Worm (Caenorhabditis elegans) whole organism, L4 larva: ENCODE data around the gene bus-8B.
A peak's percentile ranks its signal among the peaks of the same experiment; 100 is the strongest.

Experiments used
- F26F4.8 ChIP-seq: fragments of 200-800 bp; sonication (Bioruptor generic); conservative IDR thresholded peaks from 2 replicates; pipeline ENCODE4 v1.3.6; 2022; ENCODE audit warnings: missing genetic modification characterization, missing compliant biosample characterization
- R02D3.7 ChIP-seq: fragments of 150-350 bp; sonication (generic microtip); optimal IDR thresholded peaks from 3 replicates; lab custom pipeline; 2014; ENCODE audit warnings: missing biosample characterization, missing genetic modification characterization
- T20F7.1 ChIP-seq: fragments of 200-800 bp; sonication (Bioruptor generic); optimal IDR thresholded peaks from 2 replicates; lab custom pipeline; 2018; ENCODE audit warnings: mild to moderate bottlenecking, missing genetic modification characterization, missing compliant biosample characterization
- T26A8.4 ChIP-seq: fragments of 200-800 bp; sonication (Bioruptor generic); IDR thresholded peaks from 2 replicates; pipeline ENCODE4 v1.3.6; 2022; ENCODE audit warnings: missing genetic modification characterization, missing compliant biosample characterization
- Y48G9A.11 ChIP-seq: fragments of 200-800 bp; sonication (Bioruptor generic); IDR thresholded peaks from 2 replicates; pipeline ENCODE4 v1.3.6; 2022; ENCODE audit warnings: missing genetic modification reagents, missing genetic modification characterization, missing compliant biosample characterization
- Y5F2A.4 ChIP-seq: fragments of 200-800 bp; sonication (Bioruptor generic); optimal IDR thresholded peaks from 2 replicates; lab custom pipeline; 2018; ENCODE audit warnings: mild to moderate bottlenecking, missing genetic modification characterization, missing compliant biosample characterization
- ZK337.2 ChIP-seq: fragments of 200-800 bp; sonication (Bioruptor generic); IDR thresholded peaks from 2 replicates; pipeline ENCODE4 v1.3.6; 2022; ENCODE audit warnings: missing genetic modification reagents, missing genetic modification characterization, missing compliant biosample characterization
- ceh-20 ChIP-seq: fragments of 200-800 bp; sonication (Bioruptor generic); IDR thresholded peaks from 2 replicates; pipeline ENCODE4 v1.3.6; 2022; ENCODE audit warnings: missing genetic modification reagents, missing genetic modification characterization, missing compliant biosample characterization
- ceh-28 ChIP-seq: fragments of 150-350 bp; optimal IDR thresholded peaks from 2 replicates; lab custom pipeline; 2014; ENCODE audit warnings: missing biosample characterization, missing genetic modification reagents, missing genetic modification characterization
- ces-1 ChIP-seq: fragments of 150-350 bp; sonication (generic microtip); optimal IDR thresholded peaks from 4 replicates; lab custom pipeline; 2014; ENCODE audit warnings: missing biosample characterization, missing genetic modification reagents, missing genetic modification characterization
- ctbp-1 ChIP-seq: fragments of 200-800 bp; sonication (Bioruptor generic); IDR thresholded peaks from 2 replicates; pipeline ENCODE4 v1.3.6; 2022; ENCODE audit warnings: missing genetic modification reagents, missing genetic modification characterization, missing compliant biosample characterization
- daf-16 ChIP-seq, 3 experiments: sonication (generic microtip); optimal IDR thresholded peaks; 2 replicates each; lab custom pipeline; 2016 to 2017; ENCODE audit warnings: missing genetic modification characterization in 3 of 3, missing genetic modification reagents in 3 of 3, mild to moderate bottlenecking in 2 of 3, missing compliant biosample characterization in 2 of 3, missing biosample characterization in 1 of 3, moderate library complexity in 1 of 3
- dmd-6 ChIP-seq: fragments of 200-800 bp; sonication (Bioruptor generic); IDR thresholded peaks from 2 replicates; pipeline ENCODE4 v1.3.6; 2022; ENCODE audit warnings: missing genetic modification reagents, missing genetic modification characterization, missing compliant biosample characterization
- dmd-9 ChIP-seq: fragments of 200-800 bp; sonication (Bioruptor generic); IDR thresholded peaks from 2 replicates; pipeline ENCODE4 v1.3.6; 2022; ENCODE audit warnings: missing genetic modification reagents, missing genetic modification characterization, missing compliant biosample characterization
- dve-1 ChIP-seq: sonication (generic microtip); optimal IDR thresholded peaks from 2 replicates; lab custom pipeline; 2017; ENCODE audit warnings: antibody characterized with exemption, mild to moderate bottlenecking, missing genetic modification characterization, missing compliant biosample characterization; ENCODE audit not compliant: insufficient read depth
- egl-43 ChIP-seq: fragments of 200-800 bp; sonication (Bioruptor generic); IDR thresholded peaks from 2 replicates; pipeline ENCODE4 v1.3.6; 2022; ENCODE audit warnings: missing genetic modification reagents, missing genetic modification characterization, missing compliant biosample characterization
- fkh-10 ChIP-seq: fragments of 150-350 bp; optimal IDR thresholded peaks from 2 replicates; lab custom pipeline; 2014; ENCODE audit warnings: missing biosample characterization, missing genetic modification reagents, missing genetic modification characterization
- hlh-11 ChIP-seq: fragments of 200-800 bp; sonication (Bioruptor generic); optimal IDR thresholded peaks from 2 replicates; lab custom pipeline; 2018; ENCODE audit warnings: mild to moderate bottlenecking, missing genetic modification characterization, missing compliant biosample characterization
- hlh-30 ChIP-seq: sonication (generic microtip); optimal IDR thresholded peaks from 2 replicates; lab custom pipeline; 2017; ENCODE audit warnings: antibody characterized with exemption, mild to moderate bottlenecking, missing genetic modification characterization, missing compliant biosample characterization; ENCODE audit not compliant: insufficient read depth
- lin-39 ChIP-seq: fragments of 150-350 bp; optimal IDR thresholded peaks from 2 replicates; lab custom pipeline; 2014; ENCODE audit warnings: missing biosample characterization, missing genetic modification reagents, missing genetic modification characterization
- lsy-2 ChIP-seq, 2 experiments: fragments of 150-350 bp in 1 of 2; sonication (generic microtip) in 1 of 2; optimal IDR thresholded peaks; 2 replicates each; lab custom pipeline; 2014 to 2017; ENCODE audit warnings: missing biosample characterization in 2 of 2, missing genetic modification characterization in 2 of 2
- madf-9 ChIP-seq: fragments of 200-800 bp; sonication (Bioruptor generic); conservative IDR thresholded peaks from 2 replicates; pipeline ENCODE4 v1.3.6; 2022; ENCODE audit warnings: missing genetic modification reagents, missing genetic modification characterization, missing compliant biosample characterization
- mdt-29 ChIP-seq: fragments of 200-800 bp; sonication (Bioruptor generic); IDR thresholded peaks from 2 replicates; pipeline ENCODE4 v1.3.6; 2022; ENCODE audit warnings: missing genetic modification reagents, missing genetic modification characterization, missing compliant biosample characterization
- mxl-3 ChIP-seq: fragments of 200-800 bp; sonication (Bioruptor generic); optimal IDR thresholded peaks from 2 replicates; lab custom pipeline; 2018; ENCODE audit warnings: mild to moderate bottlenecking, missing genetic modification characterization, missing compliant biosample characterization
- nhr-41 ChIP-seq: fragments of 200-800 bp; sonication (Bioruptor generic); IDR thresholded peaks from 2 replicates; pipeline ENCODE4 v1.3.6; 2022; ENCODE audit warnings: missing genetic modification reagents, missing genetic modification characterization, missing compliant biosample characterization
- nhr-6 ChIP-seq: fragments of 150-350 bp; optimal IDR thresholded peaks from 2 replicates; lab custom pipeline; 2014; ENCODE audit warnings: missing biosample characterization, missing genetic modification characterization
- pha-4 ChIP-seq, 2 experiments: fragments of 150-350 bp in 1 of 2; fragments of 200-800 bp in 1 of 2; sonication (Bioruptor generic) in 1 of 2; IDR thresholded peaks in 1 of 2; optimal IDR thresholded peaks in 1 of 2; 2 replicates each; pipeline versions ENCODE4 v1.3.6 to Lab custom; 2014 to 2022; ENCODE audit warnings: missing genetic modification characterization in 2 of 2, missing genetic modification reagents in 2 of 2, missing biosample characterization in 1 of 2, missing compliant biosample characterization in 1 of 2
- php-3 ChIP-seq: fragments of 200-800 bp; sonication (Bioruptor generic); IDR thresholded peaks from 2 replicates; pipeline ENCODE4 v1.3.6; 2022; ENCODE audit warnings: missing genetic modification reagents, missing genetic modification characterization, missing compliant biosample characterization
- pqm-1 ChIP-seq: sonication (generic microtip); optimal IDR thresholded peaks from 2 replicates; lab custom pipeline; 2017; ENCODE audit warnings: missing biosample characterization, missing genetic modification characterization
- snpc-1.2 ChIP-seq: fragments of 200-800 bp; sonication (Bioruptor generic); IDR thresholded peaks from 2 replicates; pipeline ENCODE4 v1.3.6; 2022; ENCODE audit warnings: missing genetic modification reagents, missing genetic modification characterization, missing compliant biosample characterization
- snpc-4 ChIP-seq: fragments of 150-350 bp; optimal IDR thresholded peaks from 2 replicates; lab custom pipeline; 2014; ENCODE audit warnings: missing biosample characterization, missing genetic modification characterization
- spr-1 ChIP-seq: sonication (generic microtip); optimal IDR thresholded peaks from 2 replicates; lab custom pipeline; 2016; ENCODE audit warnings: mild to moderate bottlenecking, missing genetic modification characterization, missing compliant biosample characterization
- spr-3 ChIP-seq: fragments of 200-800 bp; sonication (Bioruptor generic); optimal IDR thresholded peaks from 2 replicates; lab custom pipeline; 2018; ENCODE audit warnings: mild to moderate bottlenecking, missing genetic modification characterization, missing compliant biosample characterization
- vab-7 ChIP-seq: fragments of 200-800 bp; sonication (Bioruptor generic); IDR thresholded peaks from 2 replicates; pipeline ENCODE4 v1.3.6; 2022; ENCODE audit warnings: missing genetic modification reagents, missing genetic modification characterization, missing compliant biosample characterization
- zfp-3 ChIP-seq: fragments of 200-800 bp; sonication (Bioruptor generic); conservative IDR thresholded peaks from 2 replicates; pipeline ENCODE4 v1.3.6; 2022; ENCODE audit warnings: missing genetic modification reagents, missing genetic modification characterization, missing compliant biosample characterization
- zip-11 ChIP-seq: fragments of 200-800 bp; sonication (Bioruptor generic); IDR thresholded peaks from 2 replicates; pipeline ENCODE4 v1.3.6; 2022; ENCODE audit warnings: missing genetic modification characterization, missing compliant biosample characterization
- zip-2 ChIP-seq: fragments of 150-350 bp; optimal IDR thresholded peaks from 2 replicates; lab custom pipeline; 2014; ENCODE audit warnings: missing biosample characterization, missing genetic modification characterization

The bus-8B gene

DNA sequence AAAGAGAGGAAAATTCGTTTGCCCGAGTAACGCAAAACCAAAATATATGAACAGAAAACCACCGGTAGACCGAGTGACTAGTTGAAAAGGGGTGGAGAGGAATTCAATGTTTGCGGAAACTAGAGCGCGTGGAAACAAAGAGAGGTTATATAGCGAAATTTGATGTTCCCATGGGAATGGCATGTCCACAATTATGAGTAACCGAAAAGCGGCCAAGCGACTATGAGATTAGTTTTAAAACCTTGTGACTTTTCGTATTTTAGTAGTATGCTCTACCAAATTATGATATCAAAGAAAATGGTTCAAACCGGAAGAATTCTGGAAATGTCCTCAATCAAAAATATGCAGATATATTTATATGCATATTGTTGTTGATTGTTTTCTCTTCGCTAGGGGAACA, 19.6 kb downstream of the bus-8B start:
- TF ChIP-seq ctbp-1 (GFP tag; lab: Robert Waterston, UW) (no peak), pqm-1 (tag; lab: Kevin White, UChicago) (no peak)

DNA sequence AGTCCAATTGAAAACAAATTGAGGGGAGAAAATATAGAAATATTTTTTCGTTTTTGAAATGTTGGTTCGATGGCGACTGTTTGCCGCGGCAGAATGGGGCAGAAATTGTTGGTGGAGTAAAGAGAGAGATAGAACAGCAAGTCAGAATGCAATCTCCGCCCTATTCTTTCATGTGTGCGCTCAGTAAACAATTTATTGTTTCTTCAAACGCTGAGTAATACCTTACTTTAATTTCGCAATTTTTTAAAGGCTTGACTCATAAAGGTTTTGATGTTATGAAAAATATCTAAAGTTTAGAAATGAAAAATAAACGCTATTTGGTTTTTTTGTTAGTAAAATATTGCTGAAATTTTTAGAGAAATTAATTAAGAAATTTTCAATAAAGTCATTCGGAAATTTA, 21.2 kb downstream of the bus-8B start:
- peak; percentile 16 for TF ChIP-seq dve-1 (tag; lab: Kevin White, UChicago)
- no peak for TF ChIP-seq pqm-1 (tag; lab: Kevin White, UChicago)
- TF ChIP-seq daf-16 (GFP tag; optimal IDR thresholded peaks at IDR 0.05; lab: Kevin White, UChicago) = no peak
- TF ChIP-seq daf-16 (tag; optimal IDR thresholded peaks at IDR 0.05; lab: Kevin White, UChicago) = no peak
- peak; percentile 14 for TF ChIP-seq nhr-6 (tag; lab: Kevin White, UChicago)
- TF ChIP-seq snpc-1.2 = no peak
- TF ChIP-seq, all 104 proteins: peak for 2

DNA sequence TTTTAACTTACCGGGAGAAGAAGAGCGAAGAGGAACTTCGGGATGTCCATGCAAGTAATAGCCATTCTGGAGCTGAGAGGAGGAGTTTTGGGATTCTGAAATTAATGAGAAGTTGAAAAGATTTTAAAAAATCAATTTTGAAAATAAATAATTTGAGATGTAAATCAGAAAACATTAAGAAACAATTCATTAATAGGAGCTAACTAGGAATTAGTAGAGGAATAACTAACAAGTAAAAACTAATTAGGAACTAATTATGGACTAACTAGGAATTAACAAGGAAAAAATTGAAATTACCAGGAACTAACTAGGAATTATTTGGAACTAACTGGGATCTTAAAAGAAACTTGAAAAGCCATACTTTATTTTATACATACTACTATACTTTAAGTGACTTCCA, 21.9 kb downstream of the bus-8B start, which contains the start of gene T23F2.4:
Gene T23F2.4, minus strand, starts transcription at position 101 of the 400 bp plus-strand sequence.
- no peak for TF ChIP-seq ceh-20 (GFP tag; lab: Robert Waterston, UW)
- TF ChIP-seq daf-16 (GFP tag; optimal IDR thresholded peaks at IDR 0.05; lab: Kevin White, UChicago) = no peak
- no peak for TF ChIP-seq daf-16 (tag; optimal IDR thresholded peaks at IDR 0.05; lab: Kevin White, UChicago)
- no peak for TF ChIP-seq zip-2 (tag; lab: Kevin White, UChicago)
- TF ChIP-seq F26F4.8 = no peak
- no peak for TF ChIP-seq zip-11
- TF ChIP-seq ces-1 (GFP tag; lab: Kevin White, UChicago) = no peak
- no peak for TF ChIP-seq mxl-3 (GFP tag; lab: Kevin White, UChicago)
- TF ChIP-seq egl-43 (GFP tag; lab: Robert Waterston, UW) = no peak
- TF ChIP-seq nhr-41 (GFP tag; lab: Robert Waterston, UW) = no peak
- no peak for TF ChIP-seq vab-7 (GFP tag; lab: Robert Waterston, UW)
- no peak for TF ChIP-seq T26A8.4 (GFP tag; lab: Robert Waterston, UW)
- no peak for TF ChIP-seq lsy-2 (tag; optimal IDR thresholded peaks at IDR 0.05; lab: Kevin White, UChicago)
- TF ChIP-seq R02D3.7 (tag; lab: Kevin White, UChicago) = no peak
- no peak for TF ChIP-seq Y5F2A.4 (GFP tag; lab: Kevin White, UChicago)
- no peak for TF ChIP-seq zfp-3
- TF ChIP-seq snpc-4 (tag; lab: Kevin White, UChicago) = no peak
- TF ChIP-seq spr-1 = no peak
- TF ChIP-seq mdt-29 (GFP tag; lab: Robert Waterston, UW) = no peak
- TF ChIP-seq ceh-28 (tag; lab: Kevin White, UChicago) = no peak
- no peak for TF ChIP-seq dmd-6 (GFP tag; lab: Robert Waterston, UW)

DNA sequence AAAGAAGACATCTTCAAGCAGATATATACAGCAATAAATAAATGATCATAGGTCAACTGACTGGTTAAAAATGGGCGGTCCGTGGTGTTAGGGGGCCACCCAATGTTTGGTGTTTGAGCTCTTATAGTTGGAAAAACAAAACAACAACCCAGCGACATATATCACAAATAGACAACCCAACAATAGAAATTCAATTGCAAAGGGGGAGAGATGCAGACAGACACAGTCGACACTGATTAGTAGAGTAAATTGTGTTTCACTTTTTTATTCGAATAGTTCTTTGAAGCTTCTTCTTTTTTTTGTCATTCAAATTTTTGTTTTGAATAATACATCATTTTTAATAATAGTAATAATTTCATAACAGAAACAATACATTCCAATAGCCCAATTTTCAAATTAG, 22.3 kb downstream of the bus-8B start:
- peak; percentile 76 for TF ChIP-seq ces-1 (GFP tag; lab: Kevin White, UChicago)
- TF ChIP-seq T20F7.1 (GFP tag; lab: Kevin White, UChicago) = no peak
- TF ChIP-seq Y48G9A.11 (GFP tag; lab: Robert Waterston, UW) = no peak
- TF ChIP-seq ceh-28 (tag; lab: Kevin White, UChicago) = no peak
- TF ChIP-seq php-3 (GFP tag; lab: Robert Waterston, UW) = no peak
- no peak for TF ChIP-seq lin-39 (tag; lab: Kevin White, UChicago)
- TF ChIP-seq dmd-9 (GFP tag; lab: Robert Waterston, UW) = no peak
- TF ChIP-seq hlh-11 (tag; lab: Kevin White, UChicago) = no peak
- no peak for TF ChIP-seq fkh-10 (GFP tag; lab: Kevin White, UChicago)
- no peak for TF ChIP-seq pha-4 (GFP tag; IDR thresholded peaks at IDR 0.05; lab: Robert Waterston, UW)
- TF ChIP-seq pha-4 (tag; optimal IDR thresholded peaks at IDR 0.05; lab: Kevin White, UChicago) = no peak
- no peak for TF ChIP-seq R02D3.7 (tag; lab: Kevin White, UChicago)
- no peak for TF ChIP-seq hlh-30 (tag; lab: Kevin White, UChicago)
- TF ChIP-seq spr-3 = no peak
- TF ChIP-seq daf-16 (GFP tag; optimal IDR thresholded peaks at IDR 0.05; lab: Kevin White, UChicago) = no peak
- TF ChIP-seq daf-16 (tag; optimal IDR thresholded peaks at IDR 0.05; lab: Kevin White, UChicago) = peak; percentile 28
- no peak for TF ChIP-seq ZK337.2 (GFP tag; lab: Robert Waterston, UW)
- TF ChIP-seq spr-1 = no peak
- no peak for TF ChIP-seq madf-9 (GFP tag; lab: Robert Waterston, UW)
- TF ChIP-seq dve-1 (tag; lab: Kevin White, UChicago) = no peak
